Fruit fly (Drosophila melanogaster) whole organism, embryonic: ENCODE measurements around the gene FBXO11.
A peak's percentile ranks its signal among the peaks of the same experiment; 100 is the strongest.

Source experiments
- Aef1 ChIP-seq: fragments of 200-800 bp; sonication (Bioruptor generic); IDR thresholded peaks from 3 replicates; pipeline ENCODE4 v1.3.6; 2022; ENCODE audit warnings: missing biosample characterization, missing genetic modification characterization
- CG10209 ChIP-seq: fragments of 200-800 bp; sonication (Bioruptor generic); optimal IDR thresholded peaks from 3 replicates; lab custom pipeline; 2017; ENCODE audit warnings: missing biosample characterization, mild to moderate bottlenecking, missing genetic modification characterization, missing genetic modification reagents
- CG1024 ChIP-seq: fragments of 200-800 bp; sonication (Bioruptor generic); IDR thresholded peaks from 2 replicates; pipeline ENCODE4 v1.3.6; 2022; ENCODE audit warnings: missing biosample characterization, missing genetic modification characterization
- CG10431 ChIP-seq: fragments of 200-800 bp; sonication (Bioruptor generic); optimal IDR thresholded peaks from 3 replicates; lab custom pipeline; 2018; ENCODE audit warnings: missing biosample characterization, mild to moderate bottlenecking, missing genetic modification characterization
- CG10654 ChIP-seq: fragments of 200-800 bp; sonication (Bioruptor generic); optimal IDR thresholded peaks from 2 replicates; lab custom pipeline; 2016; ENCODE audit warnings: missing biosample characterization, missing genetic modification characterization
- CG1233 ChIP-seq: fragments of 200-800 bp; sonication (Bioruptor generic); optimal IDR thresholded peaks from 4 replicates; lab custom pipeline; 2018; ENCODE audit warnings: missing biosample characterization, mild to moderate bottlenecking, missing genetic modification characterization
- CG12942 ChIP-seq: fragments of 200-800 bp; sonication (Bioruptor generic); optimal IDR thresholded peaks from 3 replicates; lab custom pipeline; 2016; ENCODE audit warnings: missing biosample characterization, missing genetic modification characterization
- CG13624 ChIP-seq: fragments of 200-800 bp; sonication (Bioruptor generic); optimal IDR thresholded peaks from 2 replicates; lab custom pipeline; 2016; ENCODE audit warnings: missing biosample characterization, missing genetic modification characterization
- CG16813 ChIP-seq: fragments of 200-800 bp; sonication (Bioruptor generic); IDR thresholded peaks from 3 replicates; pipeline ENCODE4 v1.3.6; 2022; ENCODE audit warnings: missing biosample characterization, missing genetic modification characterization; ENCODE audit not compliant: partially characterized antibody
- CG16863 ChIP-seq: fragments of 200-800 bp; sonication (Bioruptor generic); optimal IDR thresholded peaks from 3 replicates; lab custom pipeline; 2016; ENCODE audit warnings: missing biosample characterization, missing genetic modification characterization
- CG2202 ChIP-seq: fragments of 200-800 bp; sonication (Bioruptor generic); optimal IDR thresholded peaks from 2 replicates; lab custom pipeline; 2018; ENCODE audit warnings: missing biosample characterization, mild to moderate bottlenecking, missing genetic modification characterization
- CG31365 ChIP-seq: fragments of 200-800 bp; sonication (Bioruptor generic); optimal IDR thresholded peaks from 2 replicates; lab custom pipeline; 2018; ENCODE audit warnings: missing biosample characterization, mild to moderate bottlenecking, missing genetic modification characterization
- CG4360 ChIP-seq: fragments of 200-800 bp; sonication (Bioruptor generic); IDR thresholded peaks from 2 replicates; pipeline ENCODE4 v1.3.6; 2022; ENCODE audit warnings: missing biosample characterization, missing genetic modification characterization
- CG4617 ChIP-seq: fragments of 200-800 bp; sonication (Bioruptor generic); optimal IDR thresholded peaks from 3 replicates; lab custom pipeline; 2016; ENCODE audit warnings: missing biosample characterization, missing genetic modification characterization, borderline replicate concordance
- CG7357 ChIP-seq: fragments of 200-800 bp; sonication (Bioruptor generic); IDR thresholded peaks from 3 replicates; pipeline ENCODE4 v1.3.6; 2022; ENCODE audit warnings: missing biosample characterization, missing genetic modification characterization
- CG8089 ChIP-seq: fragments of 200-800 bp; sonication (Bioruptor generic); optimal IDR thresholded peaks from 3 replicates; lab custom pipeline; 2016; ENCODE audit warnings: missing biosample characterization, missing genetic modification characterization
- CG8765 ChIP-seq: fragments of 200-800 bp; sonication (Bioruptor generic); IDR thresholded peaks from 2 replicates; pipeline ENCODE4 v1.3.6; 2022; ENCODE audit warnings: missing biosample characterization, missing genetic modification characterization
- CG8944 ChIP-seq: fragments of 200-800 bp; sonication (Bioruptor generic); optimal IDR thresholded peaks from 3 replicates; lab custom pipeline; 2016; ENCODE audit warnings: missing biosample characterization, missing genetic modification characterization
- D19A ChIP-seq: fragments of 200-800 bp; optimal IDR thresholded peaks from 3 replicates; lab custom pipeline; 2019; ENCODE audit warnings: missing biosample characterization, mild to moderate bottlenecking, missing genetic modification characterization, moderate library complexity
- D19B ChIP-seq: fragments of 200-800 bp; sonication (Bioruptor generic); optimal IDR thresholded peaks from 2 replicates; lab custom pipeline; 2017; ENCODE audit warnings: missing biosample characterization, mild to moderate bottlenecking, missing genetic modification characterization
- Dref ChIP-seq: fragments of 200-800 bp; sonication (Bioruptor generic); IDR thresholded peaks from 2 replicates; pipeline ENCODE4 v1.3.6; 2022; ENCODE audit warnings: missing biosample characterization, missing genetic modification characterization
- E2f2 ChIP-seq: fragments of 200-800 bp; sonication (Bioruptor generic); IDR thresholded peaks from 2 replicates; pipeline ENCODE4 v1.3.6; 2022; ENCODE audit warnings: missing biosample characterization, missing genetic modification characterization
- Eip74EF ChIP-seq, 2 experiments: fragments of 200-800 bp in 1 of 2; fragments of >200 bp in 1 of 2; sonication (Bioruptor generic) in 1 of 2; optimal IDR thresholded peaks; 2 replicates each; lab custom pipeline; 2017 to 2019; ENCODE audit warnings: missing biosample characterization in 2 of 2, missing genetic modification characterization in 2 of 2, mild to moderate bottlenecking in 1 of 2, moderate library complexity in 1 of 2
- Hand ChIP-seq: fragments of 200-800 bp; sonication (Bioruptor generic); optimal IDR thresholded peaks from 2 replicates; lab custom pipeline; 2017; ENCODE audit warnings: mild to moderate bottlenecking, missing biosample characterization, missing genetic modification reagents, missing genetic modification characterization
- HmgZ ChIP-seq: fragments of 200-800 bp; sonication (Bioruptor generic); optimal IDR thresholded peaks from 2 replicates; lab custom pipeline; 2018; ENCODE audit warnings: missing biosample characterization, mild to moderate bottlenecking, missing genetic modification characterization
- NfI ChIP-seq: fragments of 200-800 bp; sonication (Bioruptor generic); optimal IDR thresholded peaks from 3 replicates; lab custom pipeline; 2018; ENCODE audit warnings: missing biosample characterization, mild to moderate bottlenecking, missing genetic modification characterization, moderate library complexity
- Oaz ChIP-seq: fragments of 200-800 bp; sonication (Bioruptor generic); IDR thresholded peaks from 2 replicates; pipeline ENCODE4 v1.3.6; 2022; ENCODE audit warnings: missing biosample characterization, missing genetic modification characterization
- Sin3A ChIP-seq: fragments of >200 bp; optimal IDR thresholded peaks from 2 replicates; lab custom pipeline; 2018
- Xrp1 ChIP-seq: fragments of 200-800 bp; sonication (Bioruptor generic); IDR thresholded peaks from 2 replicates; pipeline ENCODE4 v1.3.6; 2022; ENCODE audit warnings: missing biosample characterization, missing genetic modification characterization
- ase ChIP-seq: fragments of 200-800 bp; sonication (Bioruptor generic); IDR thresholded peaks from 3 replicates; pipeline ENCODE4 v1.3.6; 2022; ENCODE audit warnings: missing biosample characterization, missing genetic modification characterization
- bbx ChIP-seq: fragments of 200-800 bp; sonication (Bioruptor generic); IDR thresholded peaks from 2 replicates; pipeline ENCODE4 v1.3.6; 2022; ENCODE audit warnings: missing biosample characterization, missing genetic modification characterization; ENCODE audit not compliant: partially characterized antibody
- bsh ChIP-seq, 2 experiments: fragments of 200-800 bp; sonication (Bioruptor generic); optimal IDR thresholded peaks; 2 replicates each; lab custom pipeline; 2017 to 2018; ENCODE audit warnings: mild to moderate bottlenecking in 2 of 2, missing biosample characterization in 2 of 2, missing genetic modification characterization in 2 of 2, moderate library complexity in 1 of 2
- crp ChIP-seq, 2 experiments: fragments of 200-800 bp; sonication (Bioruptor generic); optimal IDR thresholded peaks; 2 replicates in 1 of 2; 3 replicates in 1 of 2; lab custom pipeline; 2017; ENCODE audit warnings: missing biosample characterization in 2 of 2, missing genetic modification characterization in 2 of 2, mild to moderate bottlenecking in 1 of 2, moderate library complexity in 1 of 2
- dysf ChIP-seq: fragments of 200-800 bp; sonication (Bioruptor generic); IDR thresholded peaks from 3 replicates; pipeline ENCODE4 v1.3.6; 2022; ENCODE audit warnings: missing biosample characterization, missing genetic modification characterization
- en ChIP-seq: fragments of 200-800 bp; sonication (Bioruptor generic); optimal IDR thresholded peaks from 2 replicates; lab custom pipeline; 2016; ENCODE audit warnings: missing biosample characterization, missing genetic modification characterization
- fd96Cb ChIP-seq: fragments of 200-800 bp; sonication (Bioruptor generic); optimal IDR thresholded peaks from 2 replicates; lab custom pipeline; 2018; ENCODE audit warnings: missing biosample characterization, mild to moderate bottlenecking, missing genetic modification characterization, moderate library complexity
- ftz-f1 ChIP-seq: fragments of 200-800 bp; sonication (Bioruptor generic); optimal IDR thresholded peaks from 2 replicates; lab custom pipeline; 2016; ENCODE audit warnings: missing biosample characterization, missing genetic modification characterization
- gcm ChIP-seq: fragments of 200-800 bp; sonication (Bioruptor generic); optimal IDR thresholded peaks from 2 replicates; lab custom pipeline; 2019; ENCODE audit warnings: missing biosample characterization, mild to moderate bottlenecking, missing genetic modification characterization, moderate library complexity
- gcm2 ChIP-seq: fragments of 200-800 bp; sonication (Bioruptor generic); optimal IDR thresholded peaks from 2 replicates; lab custom pipeline; 2016; ENCODE audit warnings: missing biosample characterization, missing genetic modification characterization
- gsb-n ChIP-seq: fragments of 200-800 bp; sonication (Bioruptor generic); optimal IDR thresholded peaks from 3 replicates; lab custom pipeline; 2018; ENCODE audit warnings: missing biosample characterization, mild to moderate bottlenecking, missing genetic modification characterization
- h ChIP-seq: fragments of >200 bp; optimal IDR thresholded peaks from 2 replicates; lab custom pipeline; 2017
- jing ChIP-seq: fragments of 200-800 bp; sonication (Bioruptor generic); optimal IDR thresholded peaks from 2 replicates; lab custom pipeline; 2018; ENCODE audit warnings: missing biosample characterization, mild to moderate bottlenecking, missing genetic modification characterization
- otp ChIP-seq: fragments of 200-800 bp; sonication (Bioruptor generic); IDR thresholded peaks from 3 replicates; pipeline ENCODE4, ENCODE4 v1.3.6; 2022; ENCODE audit warnings: missing biosample characterization, missing genetic modification characterization
- repo ChIP-seq: fragments of 200-800 bp; sonication (Bioruptor generic); optimal IDR thresholded peaks from 2 replicates; lab custom pipeline; 2016; ENCODE audit warnings: missing biosample characterization, missing genetic modification characterization
- sd ChIP-seq: fragments of 200-800 bp; sonication (Bioruptor generic); optimal IDR thresholded peaks from 3 replicates; lab custom pipeline; 2018; ENCODE audit warnings: missing biosample characterization, mild to moderate bottlenecking, missing genetic modification characterization, moderate library complexity
- sens-2 ChIP-seq: fragments of 200-800 bp; sonication (Bioruptor generic); IDR thresholded peaks from 2 replicates; pipeline ENCODE4 v1.3.6; 2022; ENCODE audit warnings: missing biosample characterization, missing genetic modification characterization
- so ChIP-seq: fragments of 200-800 bp; sonication (Bioruptor generic); IDR thresholded peaks from 3 replicates; pipeline ENCODE4 v1.3.6; 2022; ENCODE audit warnings: missing biosample characterization, missing genetic modification characterization
- stwl ChIP-seq: fragments of 200-800 bp; sonication (Bioruptor generic); optimal IDR thresholded peaks from 3 replicates; lab custom pipeline; 2018; ENCODE audit warnings: missing biosample characterization, mild to moderate bottlenecking, missing genetic modification characterization, moderate library complexity
- tup ChIP-seq: fragments of 200-800 bp; sonication (Bioruptor generic); optimal IDR thresholded peaks from 2 replicates; lab custom pipeline; 2016; ENCODE audit warnings: missing biosample characterization, mild to moderate bottlenecking, missing genetic modification characterization, moderate library complexity
- vvl ChIP-seq: fragments of 200-800 bp; sonication (Bioruptor generic); IDR thresholded peaks from 2 replicates; pipeline ENCODE4 v1.3.6; 2022; ENCODE audit warnings: missing biosample characterization, missing genetic modification characterization

FBXO11 gene

dm6 chr3R:9762955-9763931, 45.9 kb downstream of the FBXO11 start, which contains the start of the genes Snap24 and CG8478 (continued):
- no peak for TF ChIP-seq gcm2 (GFP tag; lab: Kevin White, UChicago)
- no peak for TF ChIP-seq fd96Cb (tag; lab: Kevin White, UChicago)
- TF ChIP-seq gcm (GFP tag; lab: Kevin White, UChicago): no peak
- TF ChIP-seq en (GFP tag; lab: Kevin White, UChicago): no peak
- TF ChIP-seq CG16863 (GFP tag; lab: Kevin White, UChicago): no peak
- TF ChIP-seq repo (GFP tag; lab: Kevin White, UChicago): no peak
- TF ChIP-seq dysf: no peak
- TF ChIP-seq otp (GFP tag; lab: Robert Waterston, UW): no peak
- no peak for TF ChIP-seq NfI (GFP tag; lab: Kevin White, UChicago)
- no peak for TF ChIP-seq HmgZ (tag; lab: Kevin White, UChicago)
- no peak for TF ChIP-seq CG2202 (tag; lab: Kevin White, UChicago)
- no peak for TF ChIP-seq Aef1 (GFP tag; lab: Robert Waterston, UW)
- peak; percentile 85 for TF ChIP-seq E2f2 (GFP tag; lab: Robert Waterston, UW)
- peak; percentile 96 for TF ChIP-seq CG7357
- no peak for TF ChIP-seq CG10431 (GFP tag; lab: Kevin White, UChicago)
- TF ChIP-seq Dref: peak; percentile 87
- TF ChIP-seq CG8089 (GFP tag; lab: Kevin White, UChicago): no peak
- TF ChIP-seq bbx (GFP tag; lab: Robert Waterston, UW): peak; percentile 82
- TF ChIP-seq gsb-n (tag; lab: Kevin White, UChicago): no peak
- no peak for TF ChIP-seq Eip74EF (GFP tag; optimal IDR thresholded peaks at IDR 0.05; lab: Kevin White, UChicago)
- no peak for TF ChIP-seq sens-2 (GFP tag; lab: Robert Waterston, UW)
- no peak for TF ChIP-seq CG31365 (tag; lab: Kevin White, UChicago)
- TF ChIP-seq D19A (tag; lab: Kevin White, UChicago): peak; percentile 9
- TF ChIP-seq crp (GFP tag; optimal IDR thresholded peaks at IDR 0.05; lab: Kevin White, UChicago): no peak
- TF ChIP-seq vvl (GFP tag; lab: Robert Waterston, UW): no peak; the same call in 1 of the 2 replicates
- TF ChIP-seq bsh (GFP tag; optimal IDR thresholded peaks at IDR 0.05; lab: Kevin White, UChicago): no peak
- no peak for TF ChIP-seq CG8765
- TF ChIP-seq jing (GFP tag; lab: Kevin White, UChicago): no peak
- TF ChIP-seq ftz-f1 (GFP tag; lab: Kevin White, UChicago): no peak
- no peak for TF ChIP-seq Hand (GFP tag; lab: Kevin White, UChicago)
- no peak for TF ChIP-seq CG8944 (GFP tag; lab: Kevin White, UChicago)
- no peak for TF ChIP-seq tup (GFP tag; lab: Kevin White, UChicago)
- TF ChIP-seq CG4360: no peak
- TF ChIP-seq stwl (tag; lab: Kevin White, UChicago): peak; percentile 91
- TF ChIP-seq CG1024: no peak
- TF ChIP-seq CG16813 (GFP tag; lab: Robert Waterston, UW): peak; percentile 81
- no peak for TF ChIP-seq CG10654 (GFP tag; lab: Kevin White, UChicago)
- TF ChIP-seq D19B (GFP tag; lab: Kevin White, UChicago): no peak
- TF ChIP-seq CG4617 (GFP tag; lab: Kevin White, UChicago): peak; percentile 40
- no peak for TF ChIP-seq Xrp1 (GFP tag; lab: Robert Waterston, UW)
- TF ChIP-seq ase: no peak
- TF ChIP-seq h (lab: Kevin White, UChicago): no peak
- no peak for TF ChIP-seq CG10209
- no peak for TF ChIP-seq so (GFP tag; lab: Robert Waterston, UW)
- TF ChIP-seq CG1233 (GFP tag; lab: Kevin White, UChicago): no peak
- no peak for TF ChIP-seq sd (tag; lab: Kevin White, UChicago)
- no peak for TF ChIP-seq CG13624 (GFP tag; lab: Kevin White, UChicago)
- TF ChIP-seq Oaz (GFP tag; lab: Robert Waterston, UW): no peak
- TF ChIP-seq CG12942 (GFP tag; lab: Kevin White, UChicago): no peak
- no peak for TF ChIP-seq Sin3A
